Fruit fly (Drosophila melanogaster) whole organism, embryonic: Measurements from ENCODE around the gene ebd1.

Source experiments
- Adf1 ChIP-seq: fragments of 200-800 bp; sonication (Bioruptor generic); IDR thresholded peaks from 2 replicates; pipeline ENCODE4 v1.3.6; 2022; ENCODE audit warnings: missing biosample characterization, missing genetic modification characterization
- Atf-2 ChIP-seq: fragments of 200-800 bp; sonication (Bioruptor generic); optimal IDR thresholded peaks from 2 replicates; lab custom pipeline; 2016; ENCODE audit warnings: missing biosample characterization, missing genetic modification characterization
- CG10147 ChIP-seq: fragments of 200-800 bp; sonication (Bioruptor generic); optimal IDR thresholded peaks from 2 replicates; lab custom pipeline; 2019; ENCODE audit warnings: missing biosample characterization, mild to moderate bottlenecking, missing genetic modification characterization, moderate library complexity
- CG10431 ChIP-seq: fragments of 200-800 bp; sonication (Bioruptor generic); optimal IDR thresholded peaks from 3 replicates; lab custom pipeline; 2018; ENCODE audit warnings: missing biosample characterization, mild to moderate bottlenecking, missing genetic modification characterization
- CG12071 ChIP-seq: fragments of 200-800 bp; sonication (Bioruptor generic); optimal IDR thresholded peaks from 3 replicates; lab custom pipeline; 2018; ENCODE audit warnings: missing biosample characterization, mild to moderate bottlenecking, missing genetic modification characterization
- CG14860 ChIP-seq: fragments of 200-800 bp; sonication (Bioruptor generic); IDR thresholded peaks from 3 replicates; pipeline ENCODE4 v1.3.6; 2022; ENCODE audit warnings: missing biosample characterization, missing genetic modification characterization; ENCODE audit not compliant: partially characterized antibody
- CG1529 ChIP-seq: fragments of 200-800 bp; sonication (Bioruptor generic); optimal IDR thresholded peaks from 3 replicates; lab custom pipeline; 2018; ENCODE audit warnings: missing biosample characterization, missing genetic modification characterization
- CG17328 ChIP-seq: fragments of 200-800 bp; sonication (Bioruptor generic); IDR thresholded peaks from 2 replicates; pipeline ENCODE4 v1.3.6; 2022; ENCODE audit warnings: missing biosample characterization, missing genetic modification characterization
- CG18619 ChIP-seq: fragments of 200-800 bp; sonication (Bioruptor generic); optimal IDR thresholded peaks from 3 replicates; lab custom pipeline; 2017; ENCODE audit warnings: missing biosample characterization, mild to moderate bottlenecking, missing genetic modification characterization
- CG30020 ChIP-seq: fragments of 200-800 bp; optimal IDR thresholded peaks from 2 replicates; lab custom pipeline; 2019; ENCODE audit warnings: missing biosample characterization, mild to moderate bottlenecking, missing genetic modification characterization, moderate library complexity
- CG30431 ChIP-seq: fragments of 200-800 bp; sonication (Bioruptor generic); optimal IDR thresholded peaks from 2 replicates; lab custom pipeline; 2017; ENCODE audit warnings: missing biosample characterization, missing genetic modification characterization
- CG3995 ChIP-seq: fragments of 200-800 bp; sonication (Bioruptor generic); optimal IDR thresholded peaks from 3 replicates; lab custom pipeline; 2016; ENCODE audit warnings: missing biosample characterization, missing genetic modification characterization
- CG4707 ChIP-seq: fragments of 200-800 bp; sonication (Bioruptor generic); optimal IDR thresholded peaks from 2 replicates; lab custom pipeline; 2018; ENCODE audit warnings: missing biosample characterization, mild to moderate bottlenecking, missing genetic modification characterization, moderate library complexity
- CG8281 ChIP-seq: fragments of 200-800 bp; sonication (Bioruptor generic); optimal IDR thresholded peaks from 2 replicates; lab custom pipeline; 2018; ENCODE audit warnings: missing biosample characterization, mild to moderate bottlenecking, missing genetic modification characterization, moderate library complexity
- CG8290 ChIP-seq, 3 experiments: fragments of 200-800 bp; sonication (Bioruptor generic); optimal IDR thresholded peaks; 2 replicates each; lab custom pipeline; 2016 to 2019; ENCODE audit warnings: missing biosample characterization in 3 of 3, missing genetic modification characterization in 3 of 3, mild to moderate bottlenecking in 2 of 3, moderate library complexity in 1 of 3
- CG9727 ChIP-seq: fragments of 200-800 bp; sonication (Bioruptor generic); optimal IDR thresholded peaks from 3 replicates; lab custom pipeline; 2017; ENCODE audit warnings: missing biosample characterization, mild to moderate bottlenecking, missing genetic modification characterization
- CG9797 ChIP-seq: fragments of 200-800 bp; sonication (Bioruptor generic); optimal IDR thresholded peaks from 3 replicates; lab custom pipeline; 2018; ENCODE audit warnings: missing biosample characterization, mild to moderate bottlenecking, missing genetic modification characterization
- CG9817 ChIP-seq: fragments of 200-800 bp; sonication (Bioruptor generic); optimal IDR thresholded peaks from 2 replicates; lab custom pipeline; 2018; ENCODE audit warnings: missing biosample characterization, mild to moderate bottlenecking, missing genetic modification characterization, moderate library complexity
- CkIIα-i1 ChIP-seq: fragments of 200-800 bp; sonication (Bioruptor generic); IDR thresholded peaks from 2 replicates; pipeline ENCODE4 v1.3.6; 2022; ENCODE audit warnings: missing biosample characterization, missing genetic modification characterization
- Dad ChIP-seq: fragments of 200-800 bp; sonication (Bioruptor generic); optimal IDR thresholded peaks from 3 replicates; lab custom pipeline; 2016; ENCODE audit warnings: missing biosample characterization, missing genetic modification characterization
- Eip74EF ChIP-seq, 2 experiments: fragments of 200-800 bp in 1 of 2; fragments of >200 bp in 1 of 2; sonication (Bioruptor generic) in 1 of 2; optimal IDR thresholded peaks; 2 replicates each; lab custom pipeline; 2017 to 2019; ENCODE audit warnings: missing biosample characterization in 2 of 2, missing genetic modification characterization in 2 of 2, mild to moderate bottlenecking in 1 of 2, moderate library complexity in 1 of 2
- Hr78 ChIP-seq, 2 experiments: fragments of 200-800 bp in 1 of 2; fragments of >200 bp in 1 of 2; sonication (Bioruptor generic) in 1 of 2; optimal IDR thresholded peaks; 2 replicates each; lab custom pipeline; 2017 to 2019; ENCODE audit warnings: missing biosample characterization in 2 of 2, missing genetic modification characterization in 2 of 2, mild to moderate bottlenecking in 1 of 2, moderate library complexity in 1 of 2
- Lhr ChIP-seq: fragments of 200-800 bp; sonication (Bioruptor generic); optimal IDR thresholded peaks from 3 replicates; lab custom pipeline; 2017; ENCODE audit warnings: mild to moderate bottlenecking, missing biosample characterization, missing genetic modification reagents, missing genetic modification characterization
- MBD-R2 ChIP-seq: fragments of 200-800 bp; sonication (Bioruptor generic); IDR thresholded peaks from 2 replicates; pipeline ENCODE4 v1.3.6; 2022; ENCODE audit warnings: missing biosample characterization, missing genetic modification characterization
- ase ChIP-seq: fragments of 200-800 bp; sonication (Bioruptor generic); IDR thresholded peaks from 3 replicates; pipeline ENCODE4 v1.3.6; 2022; ENCODE audit warnings: missing biosample characterization, missing genetic modification characterization
- ash1 ChIP-seq: fragments of 200-800 bp; sonication (Bioruptor generic); optimal IDR thresholded peaks from 2 replicates; lab custom pipeline; 2018; ENCODE audit warnings: missing biosample characterization, mild to moderate bottlenecking, missing genetic modification characterization
- da ChIP-seq: fragments of 200-800 bp; sonication (Bioruptor generic); optimal IDR thresholded peaks from 2 replicates; lab custom pipeline; 2016; ENCODE audit warnings: missing biosample characterization, missing genetic modification characterization
- dan ChIP-seq: fragments of 200-800 bp; sonication (Bioruptor generic); IDR thresholded peaks from 2 replicates; pipeline ENCODE4 v1.3.6; 2022; ENCODE audit warnings: missing biosample characterization, missing genetic modification characterization
- dati ChIP-seq: fragments of 200-800 bp; sonication (Bioruptor generic); IDR thresholded peaks from 2 replicates; pipeline ENCODE4 v1.3.6; 2022; ENCODE audit warnings: missing biosample characterization, missing genetic modification characterization
- dimm ChIP-seq: fragments of 200-800 bp; sonication (Bioruptor generic); IDR thresholded peaks from 2 replicates; pipeline ENCODE4 v1.3.6; 2022; ENCODE audit warnings: missing biosample characterization, missing genetic modification characterization
- dmrt11E ChIP-seq: fragments of 200-800 bp; sonication (Bioruptor generic); optimal IDR thresholded peaks from 3 replicates; lab custom pipeline; 2018; ENCODE audit warnings: missing biosample characterization, mild to moderate bottlenecking, missing genetic modification characterization, moderate library complexity
- emc ChIP-seq: fragments of 200-800 bp; sonication (Bioruptor generic); optimal IDR thresholded peaks from 2 replicates; lab custom pipeline; 2016; ENCODE audit warnings: missing biosample characterization, missing genetic modification characterization
- ems ChIP-seq: fragments of 200-800 bp; sonication (Bioruptor generic); optimal IDR thresholded peaks from 3 replicates; lab custom pipeline; 2016; ENCODE audit warnings: missing biosample characterization, missing genetic modification characterization
- gro ChIP-seq: fragments of 200-800 bp; sonication (Bioruptor generic); optimal IDR thresholded peaks from 2 replicates; lab custom pipeline; 2016; ENCODE audit warnings: missing biosample characterization, missing genetic modification characterization
- ken ChIP-seq: fragments of 200-800 bp; sonication (Bioruptor generic); IDR thresholded peaks from 3 replicates; pipeline ENCODE4 v1.3.6; 2022; ENCODE audit warnings: missing biosample characterization, missing genetic modification characterization
- klu ChIP-seq: fragments of 200-800 bp; sonication (Bioruptor generic); IDR thresholded peaks from 2 replicates; pipeline ENCODE4 v1.3.6; 2022; ENCODE audit warnings: missing biosample characterization, missing genetic modification characterization
- lab ChIP-seq: fragments of 200-800 bp; sonication (Bioruptor generic); optimal IDR thresholded peaks from 3 replicates; lab custom pipeline; 2017; ENCODE audit warnings: missing biosample characterization, missing genetic modification characterization, mild to moderate bottlenecking, moderate library complexity, missing genetic modification reagents
- lmd ChIP-seq: fragments of 200-800 bp; sonication (Bioruptor generic); IDR thresholded peaks from 2 replicates; pipeline ENCODE4 v1.3.6; 2022; ENCODE audit warnings: missing biosample characterization, missing genetic modification characterization
- maf-S ChIP-seq: fragments of 200-800 bp; sonication (Bioruptor generic); optimal IDR thresholded peaks from 2 replicates; lab custom pipeline; 2016; ENCODE audit warnings: missing biosample characterization, missing genetic modification characterization
- otp ChIP-seq: fragments of 200-800 bp; sonication (Bioruptor generic); IDR thresholded peaks from 3 replicates; pipeline ENCODE4, ENCODE4 v1.3.6; 2022; ENCODE audit warnings: missing biosample characterization, missing genetic modification characterization
- psq ChIP-seq: fragments of 200-800 bp; sonication (Bioruptor generic); optimal IDR thresholded peaks from 2 replicates; lab custom pipeline; 2017; ENCODE audit warnings: missing biosample characterization, missing genetic modification characterization
- repo ChIP-seq: fragments of 200-800 bp; sonication (Bioruptor generic); optimal IDR thresholded peaks from 2 replicates; lab custom pipeline; 2016; ENCODE audit warnings: missing biosample characterization, missing genetic modification characterization
- rib ChIP-seq: fragments of 200-800 bp; sonication (Bioruptor generic); IDR thresholded peaks from 2 replicates; pipeline ENCODE4 v1.3.6; 2022; ENCODE audit warnings: missing biosample characterization, missing genetic modification characterization
- slbo ChIP-seq: fragments of 200-800 bp; sonication (Bioruptor generic); IDR thresholded peaks from 2 replicates; pipeline ENCODE4 v1.3.6; 2022; ENCODE audit warnings: missing biosample characterization, missing genetic modification characterization
- ssp ChIP-seq: fragments of 200-800 bp; sonication (Bioruptor generic); IDR thresholded peaks from 2 replicates; pipeline ENCODE4 v1.3.6; 2022; ENCODE audit warnings: missing biosample characterization, missing genetic modification characterization
- tap ChIP-seq: fragments of 200-800 bp; optimal IDR thresholded peaks from 3 replicates; lab custom pipeline; 2019; ENCODE audit warnings: missing biosample characterization, mild to moderate bottlenecking, missing genetic modification characterization, moderate library complexity
- tx ChIP-seq: fragments of 200-800 bp; sonication (Bioruptor generic); optimal IDR thresholded peaks from 2 replicates; lab custom pipeline; 2016; ENCODE audit warnings: missing biosample characterization, missing genetic modification characterization
- zfh2 ChIP-seq: fragments of 200-800 bp; sonication (Bioruptor generic); optimal IDR thresholded peaks from 2 replicates; lab custom pipeline; 2016; ENCODE audit warnings: missing biosample characterization, missing genetic modification characterization

The ebd1 gene

dm6 chr3L:633272-634254, 51.8 kb downstream of the ebd1 start (continued):
- TF ChIP-seq CG10147 (GFP tag; lab: Kevin White, UChicago) (peak; percentile 49), Eip74EF (GFP tag; optimal IDR thresholded peaks at IDR 0.05; lab: Kevin White, UChicago) (peak in 1 of 2 experiments; percentile 81), klu (GFP tag; lab: Robert Waterston, UW) (0 out of 2 replicates have a peak, but pooled peaks have one; percentile 30), Atf-2 (GFP tag; lab: Kevin White, UChicago) (peak; percentile 90), CG1529 (GFP tag; lab: Kevin White, UChicago) (peak; percentile 92), CG12071 (GFP tag; lab: Kevin White, UChicago) (peak; percentile 69), dimm (GFP tag; lab: Robert Waterston, UW) (peak; percentile 77), CG17328 (peak; percentile 93), gro (GFP tag; lab: Kevin White, UChicago) (no peak), CG8281 (tag; lab: Kevin White, UChicago) (peak; percentile 60), rib (no peak), CG9727 (GFP tag; lab: Kevin White, UChicago) (peak; percentile 84), Hr78 (GFP tag; optimal IDR thresholded peaks at IDR 0.05; lab: Kevin White, UChicago) (peak in 1 of 2 experiments; percentile 78), dmrt11E (peak; percentile 92), dati (GFP tag; lab: Robert Waterston, UW) (0 out of 2 replicates have a peak, but pooled peaks have one; percentile 33), CG9817 (tag; lab: Kevin White, UChicago) (peak; percentile 68), ssp (GFP tag; lab: Robert Waterston, UW) (peak; percentile 76), ash1 (GFP tag; lab: Kevin White, UChicago) (no peak), slbo (GFP tag; lab: Robert Waterston, UW) (peak; percentile 49), maf-S (GFP tag; lab: Kevin White, UChicago) (peak; percentile 76), emc (no peak), CG30431 (GFP tag; lab: Kevin White, UChicago) (peak; percentile 89), otp (GFP tag; lab: Robert Waterston, UW) (peak; percentile 93), MBD-R2 (GFP tag; lab: Robert Waterston, UW) (peak; percentile 38; the same call in 1 of the 2 replicates), lab (GFP tag; lab: Kevin White, UChicago) (peak; percentile 80), tap (tag; lab: Kevin White, UChicago) (peak; percentile 51), lmd (GFP tag; lab: Robert Waterston, UW) (peak; percentile 86), dan (GFP tag; lab: Robert Waterston, UW) (peak; percentile 58; the same call in 1 of the 2 replicates), CG10431 (GFP tag; lab: Kevin White, UChicago) (peak; percentile 72), psq (GFP tag; lab: Kevin White, UChicago) (peak; percentile 27), ken (peak; percentile 94), CG30020 (tag; lab: Kevin White, UChicago) (peak; percentile 39), CG8290 (GFP tag; optimal IDR thresholded peaks at IDR 0.05; lab: Kevin White, UChicago) (peak; percentile 50), CG8290 (tag; optimal IDR thresholded peaks at IDR 0.05; lab: Kevin White, UChicago) (peak; percentile 29 to 50), CG9797 (no peak), repo (GFP tag; lab: Kevin White, UChicago) (peak; percentile 73), Lhr (peak; percentile 82), zfh2 (GFP tag; lab: Kevin White, UChicago) (no peak), CG4707 (GFP tag; lab: Kevin White, UChicago) (peak; percentile 76), CG18619 (GFP tag; lab: Kevin White, UChicago) (peak; percentile 77), da (GFP tag; lab: Kevin White, UChicago) (peak; percentile 26), CG14860 (GFP tag; lab: Robert Waterston, UW) (no peak), CkIIα-i1 (no peak), Dad (GFP tag; lab: Kevin White, UChicago) (peak; percentile 63), ase (peak; percentile 82), Adf1 (peak; percentile 83), tx (GFP tag; lab: Kevin White, UChicago) (peak; percentile 54), CG3995 (GFP tag; lab: Kevin White, UChicago) (no peak), ems (GFP tag; lab: Kevin White, UChicago) (peak; percentile 87)
